Worm (Caenorhabditis elegans): ENCODE data around the gene C05C10.5.

C05C10.5 gene

ce11 chrII:9989533-9989932 is 50.7 kb downstream of the C05C10.5 start:
- TF ChIP-seq hnd-1 (tag; optimal IDR thresholded peaks at IDR 0.05): no peak
- TF ChIP-seq scrt-1 (GFP tag; IDR thresholded peaks at IDR 0.05): no peak
- no peak for TF ChIP-seq sea-1 (GFP tag; conservative IDR thresholded peaks at IDR 0.05)
- TF ChIP-seq aly-1 (tag; optimal IDR thresholded peaks at IDR 0.05): no peak
- no peak for TF ChIP-seq ceh-13 (GFP tag; optimal IDR thresholded peaks at IDR 0.05)
- TF ChIP-seq F13C5.2 (tag; optimal IDR thresholded peaks at IDR 0.05): no peak
- TF ChIP-seq tbx-11 (GFP tag; IDR thresholded peaks at IDR 0.05): no peak
- no peak for TF ChIP-seq B0310.2 (tag; optimal IDR thresholded peaks at IDR 0.05)
- TF ChIP-seq tbx-37 (GFP tag; conservative IDR thresholded peaks at IDR 0.05): no peak
- TF ChIP-seq hmg-4 (GFP tag; optimal IDR thresholded peaks at IDR 0.05): no peak
- no peak for TF ChIP-seq ama-1 (optimal IDR thresholded peaks at IDR 0.05)
- TF ChIP-seq ceh-36 (tag; optimal IDR thresholded peaks at IDR 0.05): no peak
- no peak for TF ChIP-seq tra-4 (tag; optimal IDR thresholded peaks at IDR 0.05)
- TF ChIP-seq flt-1 (GFP tag; IDR thresholded peaks at IDR 0.05): no peak
- TF ChIP-seq hmbx-1 (tag; optimal IDR thresholded peaks at IDR 0.05): no peak
- no peak for TF ChIP-seq ets-7 (tag; optimal IDR thresholded peaks at IDR 0.05)
- no peak for TF ChIP-seq pes-1 (GFP tag; IDR thresholded peaks at IDR 0.05)
